Fruit fly (Drosophila melanogaster): Measurements from ENCODE around the gene Crz.

Gene Crz

DNA sequence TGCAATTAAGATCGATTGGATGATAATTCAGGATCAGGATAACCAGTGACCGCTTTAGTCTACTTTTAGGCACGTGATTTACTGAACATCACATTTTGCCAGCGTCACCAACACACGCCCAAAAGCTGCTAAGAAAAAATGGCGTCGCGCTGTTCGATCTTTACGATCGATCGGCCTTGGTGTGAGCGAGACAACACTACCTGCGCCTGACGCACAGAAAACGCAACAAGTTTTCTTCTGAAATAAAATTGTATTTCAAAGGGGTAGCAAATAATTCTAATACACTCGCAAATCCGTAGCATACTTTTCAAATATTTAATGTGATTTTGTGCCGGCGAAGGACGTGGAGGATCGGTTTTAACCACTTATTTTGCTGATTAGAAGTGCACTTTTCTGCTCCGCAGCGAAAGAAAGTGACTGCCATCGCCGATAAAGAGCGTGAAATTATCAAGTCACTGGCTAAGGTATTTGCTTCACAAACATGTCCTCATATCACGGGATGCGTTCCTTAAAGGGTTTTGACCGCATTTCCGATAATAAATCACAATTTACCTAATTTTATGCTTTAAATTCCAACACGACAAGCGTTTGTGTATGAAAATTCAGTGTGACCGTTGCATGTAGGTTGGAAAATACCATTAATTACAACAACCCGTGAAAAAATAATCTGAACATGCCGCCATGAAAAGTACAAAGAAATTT is 6.5 kb upstream of the Crz start:
- TF ChIP-seq Hr83 (GFP tag; optimal IDR thresholded peaks at IDR 0.05; ENCODE audit: poor library complexity, severe bottlenecking) (peak; percentile 52), brk (GFP tag; optimal IDR thresholded peaks at IDR 0.05) (no peak), HLH106 (tag; optimal IDR thresholded peaks at IDR 0.05) (no peak), N (GFP tag; optimal IDR thresholded peaks at IDR 0.05) (peak; percentile 56), CG32264 (GFP tag; optimal IDR thresholded peaks at IDR 0.05) (no peak), lola (GFP tag; optimal IDR thresholded peaks at IDR 0.05) (peak; percentile 21), Rel (GFP tag; optimal IDR thresholded peaks at IDR 0.05) (no peak), Rel (tag; optimal IDR thresholded peaks at IDR 0.05) (no peak), Myc (optimal IDR thresholded peaks at IDR 0.05) (peak; percentile 83), usp (GFP tag; optimal IDR thresholded peaks at IDR 0.05) (no peak), psq (GFP tag; optimal IDR thresholded peaks at IDR 0.05) (no peak), jim (GFP tag; optimal IDR thresholded peaks at IDR 0.05) (no peak), sv (GFP tag; optimal IDR thresholded peaks at IDR 0.05) (no peak), pan (optimal IDR thresholded peaks at IDR 0.05) (no peak), foxo (GFP tag; optimal IDR thresholded peaks at IDR 0.05) (no peak), GATAd (GFP tag; optimal IDR thresholded peaks at IDR 0.05) (no peak), Dif (GFP tag; optimal IDR thresholded peaks at IDR 0.05; ENCODE audit: partially characterized antibody) (no peak), woc (GFP tag; optimal IDR thresholded peaks at IDR 0.05) (no peak), Mio (GFP tag; optimal IDR thresholded peaks at IDR 0.05) (no peak), dmrt93B (GFP tag; optimal IDR thresholded peaks at IDR 0.05) (no peak), ey (GFP tag; optimal IDR thresholded peaks at IDR 0.05) (no peak), Jra (GFP tag; optimal IDR thresholded peaks at IDR 0.05) (no peak), Abd-B (GFP tag; optimal IDR thresholded peaks at IDR 0.05) (peak; percentile 12), Hr78 (GFP tag; optimal IDR thresholded peaks at IDR 0.05) (no peak), Vsx2 (GFP tag; optimal IDR thresholded peaks at IDR 0.05; ENCODE audit: partially characterized antibody) (peak; percentile 86), Sp1 (GFP tag; optimal IDR thresholded peaks at IDR 0.05) (no peak), OdsH (GFP tag; optimal IDR thresholded peaks at IDR 0.05) (no peak), dsf (GFP tag; optimal IDR thresholded peaks at IDR 0.05; ENCODE audit: borderline replicate concordance) (no peak), rgr (GFP tag; optimal IDR thresholded peaks at IDR 0.05) (no peak), br (GFP tag; optimal IDR thresholded peaks at IDR 0.05) (no peak), Dfd (GFP tag; optimal IDR thresholded peaks at IDR 0.05) (no peak), CG9705 (GFP tag; optimal IDR thresholded peaks at IDR 0.05) (no peak), CrebA (GFP tag; optimal IDR thresholded peaks at IDR 0.05; ENCODE audit: borderline replicate concordance) (no peak), dl (GFP tag; optimal IDR thresholded peaks at IDR 0.05; ENCODE audit: insufficient read depth in 1 of 2, partially characterized antibody in 2 of 2) (no peak), h (GFP tag; optimal IDR thresholded peaks at IDR 0.05) (no peak), Hnf4 (GFP tag; optimal IDR thresholded peaks at IDR 0.05) (no peak), sage (GFP tag; optimal IDR thresholded peaks at IDR 0.05) (no peak), tai (GFP tag; optimal IDR thresholded peaks at IDR 0.05) (no peak), fru (GFP tag; optimal IDR thresholded peaks at IDR 0.05) (no peak)

DNA sequence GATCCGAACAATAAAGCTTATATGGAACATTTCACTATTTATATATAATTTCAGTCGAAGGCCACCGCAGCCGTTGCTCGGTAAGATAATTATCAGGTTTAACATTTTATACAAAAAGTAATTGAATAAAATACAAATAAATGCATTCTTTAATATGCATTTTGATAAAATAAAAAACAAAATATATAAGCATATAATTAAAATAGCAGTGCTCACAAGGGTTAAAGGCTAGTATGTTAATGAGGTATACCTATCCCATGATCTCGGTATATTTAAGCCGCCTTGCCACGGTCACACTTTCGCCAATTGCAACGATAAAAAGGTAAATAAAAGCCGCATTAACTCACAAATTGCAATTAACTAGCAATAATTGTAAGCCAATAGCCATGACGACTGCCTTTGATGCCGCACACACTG is 5.8 kb upstream of the Crz start, which contains the start of gene Polr2I:
TSS of gene Polr2I (plus strand) at position 289 of the 417 bp plus-strand sequence.
- TF ChIP-seq jim (GFP tag; optimal IDR thresholded peaks at IDR 0.05) (no peak), Jra (GFP tag; optimal IDR thresholded peaks at IDR 0.05) (no peak), Dfd (GFP tag; optimal IDR thresholded peaks at IDR 0.05) (no peak), foxo (GFP tag; optimal IDR thresholded peaks at IDR 0.05) (peak in 1 of 2 experiments; percentile 45), HLH106 (tag; optimal IDR thresholded peaks at IDR 0.05) (peak; percentile 60), Hnf4 (GFP tag; optimal IDR thresholded peaks at IDR 0.05) (no peak), rgr (GFP tag; optimal IDR thresholded peaks at IDR 0.05) (peak; percentile 32), lola (GFP tag; optimal IDR thresholded peaks at IDR 0.05) (no peak), CrebA (GFP tag; optimal IDR thresholded peaks at IDR 0.05; ENCODE audit: borderline replicate concordance) (no peak), tai (GFP tag; optimal IDR thresholded peaks at IDR 0.05) (no peak), GATAd (GFP tag; optimal IDR thresholded peaks at IDR 0.05) (no peak), dsf (GFP tag; optimal IDR thresholded peaks at IDR 0.05; ENCODE audit: borderline replicate concordance) (peak; percentile 25), OdsH (GFP tag; optimal IDR thresholded peaks at IDR 0.05) (no peak), Sp1 (GFP tag; optimal IDR thresholded peaks at IDR 0.05) (peak; percentile 45), woc (GFP tag; optimal IDR thresholded peaks at IDR 0.05) (no peak), Vsx2 (GFP tag; optimal IDR thresholded peaks at IDR 0.05; ENCODE audit: partially characterized antibody) (no peak), pan (optimal IDR thresholded peaks at IDR 0.05) (no peak), br (GFP tag; optimal IDR thresholded peaks at IDR 0.05) (no peak), sv (GFP tag; optimal IDR thresholded peaks at IDR 0.05) (no peak), N (GFP tag; optimal IDR thresholded peaks at IDR 0.05) (no peak), CG32264 (GFP tag; optimal IDR thresholded peaks at IDR 0.05) (no peak), Mio (GFP tag; optimal IDR thresholded peaks at IDR 0.05) (no peak), sage (GFP tag; optimal IDR thresholded peaks at IDR 0.05) (no peak), psq (GFP tag; optimal IDR thresholded peaks at IDR 0.05) (peak; percentile 9), CG9705 (GFP tag; optimal IDR thresholded peaks at IDR 0.05) (peak; percentile 37)

All from whole organism, wandering third instar larva.